Fruit fly (Drosophila melanogaster): ENCODE data around the gene CG9121.

DNA sequence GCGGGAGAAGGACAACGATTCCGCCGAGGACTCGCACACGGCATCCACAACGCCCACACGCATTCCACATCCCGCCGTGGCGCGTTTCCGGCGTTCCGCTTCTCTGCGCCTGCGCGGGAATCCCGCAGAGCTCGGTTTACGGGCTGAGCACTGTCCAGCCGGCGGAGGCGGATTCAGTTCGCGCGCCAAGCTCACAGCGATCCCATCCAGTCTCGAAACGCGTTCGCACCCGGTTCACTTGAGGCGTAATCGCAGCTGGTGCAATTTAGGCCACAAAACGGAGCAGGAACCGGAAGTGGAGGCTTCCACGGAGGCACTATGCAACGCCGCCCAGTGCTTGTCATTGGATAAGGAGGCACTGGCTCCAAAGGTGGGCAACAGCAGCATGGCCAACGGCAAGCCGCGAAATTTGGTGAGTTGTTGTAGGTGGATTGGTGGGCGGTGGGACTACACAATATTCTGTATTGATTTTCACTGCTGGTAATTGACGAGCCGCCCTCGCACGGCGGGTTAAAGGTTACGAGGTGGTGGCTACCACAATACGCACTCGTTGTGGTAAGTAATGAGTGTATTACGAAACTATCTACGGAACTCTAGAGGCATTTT is 12.0 kb upstream of the CG9121 start:
- TF ChIP-seq stc (GFP tag; IDR thresholded peaks at IDR 0.05) (no peak), CG4328 (GFP tag; optimal IDR thresholded peaks at IDR 0.05) (no peak), Dad (GFP tag; optimal IDR thresholded peaks at IDR 0.05) (no peak), CG8089 (GFP tag; optimal IDR thresholded peaks at IDR 0.05) (no peak), CG15269 (tag; optimal IDR thresholded peaks at IDR 0.05) (no peak), chif (GFP tag; optimal IDR thresholded peaks at IDR 0.05) (no peak), pan (optimal IDR thresholded peaks at IDR 0.05) (no peak), pan (GFP tag; optimal IDR thresholded peaks at IDR 0.05 in 1 of 2, IDR thresholded peaks at IDR 0.05 in 1 of 2) (no peak)

All from whole organism, embryonic.